Fruit fly (Drosophila melanogaster): ENCODE results near the gene CG1965.
A peak's percentile ranks its signal among the peaks of the same experiment; 100 is the strongest.

- no peak for TF ChIP-seq CG8478 (optimal IDR thresholded peaks at IDR 0.05)
- peak in 1 of 2 experiments; percentile 13 for TF ChIP-seq CTCF (optimal IDR thresholded peaks at IDR 0.05)
These were observed at the start of gene CG1965, which contains the start of gene CG1105 for dm6 chr3R:7067092-7067491.

All from S2 (cell line).